Worm (Caenorhabditis elegans) whole organism, late embryonic: ENCODE data around the gene K02D10.4.

Experiments used
- C08G9.2 ChIP-seq: sonication (generic microtip); optimal IDR thresholded peaks from 2 replicates; lab custom pipeline; 2016; ENCODE audit warnings: mild to moderate bottlenecking, missing genetic modification characterization, moderate library complexity, missing compliant biosample characterization
- C38D4.7 ChIP-seq: fragments of 200-800 bp; sonication (Bioruptor generic); optimal IDR thresholded peaks from 2 replicates; lab custom pipeline; 2018; ENCODE audit warnings: mild to moderate bottlenecking, missing genetic modification characterization, moderate library complexity, missing compliant biosample characterization
- K02D7.2 ChIP-seq: sonication (generic microtip); optimal IDR thresholded peaks from 2 replicates; lab custom pipeline; 2017; ENCODE audit warnings: mild to moderate bottlenecking, missing genetic modification characterization, missing compliant biosample characterization
- K09A11.1 ChIP-seq: sonication (generic microtip); optimal IDR thresholded peaks from 2 replicates; lab custom pipeline; 2017; ENCODE audit warnings: antibody characterized with exemption, mild to moderate bottlenecking, missing genetic modification characterization, missing compliant biosample characterization; ENCODE audit not compliant: insufficient read depth
- Y22D7AL.16 ChIP-seq: sonication (generic microtip); optimal IDR thresholded peaks from 2 replicates; lab custom pipeline; 2016; ENCODE audit warnings: missing genetic modification characterization, missing compliant biosample characterization
- ahr-1 ChIP-seq: sonication (generic microtip); optimal IDR thresholded peaks from 2 replicates; lab custom pipeline; 2016; ENCODE audit warnings: missing genetic modification characterization, missing compliant biosample characterization
- ama-1 ChIP-seq: fragments of 150-350 bp; optimal IDR thresholded peaks from 2 replicates; lab custom pipeline; 2014
- ceh-14 ChIP-seq: sonication (generic microtip); optimal IDR thresholded peaks from 2 replicates; lab custom pipeline; 2016; ENCODE audit warnings: missing genotype, missing genetic modification characterization, missing compliant biosample characterization
- ceh-18 ChIP-seq: sonication (generic microtip); optimal IDR thresholded peaks from 2 replicates; lab custom pipeline; 2016; ENCODE audit warnings: missing genetic modification characterization, missing compliant biosample characterization
- ceh-19 ChIP-seq: fragments of 200-800 bp; sonication (Bioruptor generic); optimal IDR thresholded peaks from 2 replicates; lab custom pipeline; 2018; ENCODE audit warnings: mild to moderate bottlenecking, missing genetic modification characterization, missing compliant biosample characterization
- ceh-2 ChIP-seq: sonication (generic microtip); optimal IDR thresholded peaks from 2 replicates; lab custom pipeline; 2016; ENCODE audit warnings: missing genotype, missing genetic modification characterization, missing compliant biosample characterization
- ceh-34 ChIP-seq: sonication (generic microtip); optimal IDR thresholded peaks from 2 replicates; lab custom pipeline; 2016; ENCODE audit warnings: mild to moderate bottlenecking, missing genetic modification characterization, missing compliant biosample characterization
- ceh-48 ChIP-seq: sonication (generic microtip); optimal IDR thresholded peaks from 2 replicates; lab custom pipeline; 2016; ENCODE audit warnings: missing genetic modification characterization, inconsistent platforms, missing compliant biosample characterization
- ceh-9 ChIP-seq: sonication (generic microtip); optimal IDR thresholded peaks from 2 replicates; lab custom pipeline; 2016; ENCODE audit warnings: mild to moderate bottlenecking, missing genetic modification characterization, inconsistent platforms, missing compliant biosample characterization
- che-1 ChIP-seq: sonication (generic microtip); optimal IDR thresholded peaks from 2 replicates; lab custom pipeline; 2016; ENCODE audit warnings: mild to moderate bottlenecking, missing genetic modification characterization, missing compliant biosample characterization
- dmd-4 ChIP-seq: sonication (generic microtip); optimal IDR thresholded peaks from 2 replicates; lab custom pipeline; 2016; ENCODE audit warnings: borderline replicate concordance, missing genetic modification characterization, missing compliant biosample characterization
- elt-2 ChIP-seq: sonication (generic microtip); optimal IDR thresholded peaks from 2 replicates; lab custom pipeline; 2016; ENCODE audit warnings: missing genetic modification reagents, missing genetic modification characterization, missing compliant biosample characterization
- ets-4 ChIP-seq: sonication (generic microtip); optimal IDR thresholded peaks from 2 replicates; lab custom pipeline; 2016; ENCODE audit warnings: missing genetic modification characterization, missing compliant biosample characterization
- fkh-10 ChIP-seq: fragments of 150-350 bp; optimal IDR thresholded peaks from 2 replicates; lab custom pipeline; 2014; ENCODE audit warnings: missing biosample characterization, missing genetic modification reagents, missing genetic modification characterization
- fkh-6 ChIP-seq: sonication (generic microtip); optimal IDR thresholded peaks from 2 replicates; lab custom pipeline; 2016; ENCODE audit warnings: missing genetic modification characterization, missing compliant biosample characterization
- gmeb-2 ChIP-seq: sonication (generic microtip); optimal IDR thresholded peaks from 2 replicates; lab custom pipeline; 2016; ENCODE audit warnings: missing genetic modification characterization, inconsistent platforms, missing compliant biosample characterization
- hlh-13 ChIP-seq: fragments of 200-800 bp; sonication (Bioruptor generic); optimal IDR thresholded peaks from 2 replicates; lab custom pipeline; 2018; ENCODE audit warnings: mild to moderate bottlenecking, missing genetic modification characterization, missing compliant biosample characterization
- hlh-15 ChIP-seq: sonication (generic microtip); optimal IDR thresholded peaks from 2 replicates; lab custom pipeline; 2016; ENCODE audit warnings: missing genetic modification characterization, missing compliant biosample characterization
- hlh-30 ChIP-seq: sonication (generic microtip); optimal IDR thresholded peaks from 2 replicates; lab custom pipeline; 2017; ENCODE audit warnings: antibody characterized with exemption, missing genetic modification characterization, missing compliant biosample characterization; ENCODE audit not compliant: insufficient read depth
- hlh-8 ChIP-seq: sonication (generic microtip); optimal IDR thresholded peaks from 2 replicates; lab custom pipeline; 2016; ENCODE audit warnings: missing genotype, missing genetic modification characterization, missing compliant biosample characterization
- lim-6 ChIP-seq: sonication (generic microtip); optimal IDR thresholded peaks from 2 replicates; lab custom pipeline; 2016; ENCODE audit warnings: missing genetic modification characterization, missing compliant biosample characterization
- madf-2 ChIP-seq: sonication (generic microtip); optimal IDR thresholded peaks from 2 replicates; lab custom pipeline; 2017; ENCODE audit warnings: missing genetic modification characterization, missing compliant biosample characterization
- mec-3 ChIP-seq: sonication (generic microtip); optimal IDR thresholded peaks from 2 replicates; lab custom pipeline; 2016; ENCODE audit warnings: borderline replicate concordance, missing genetic modification characterization, missing compliant biosample characterization
- nfya-1 ChIP-seq: sonication (generic microtip); optimal IDR thresholded peaks from 2 replicates; lab custom pipeline; 2017; ENCODE audit warnings: missing genetic modification characterization, mild to moderate bottlenecking, missing compliant biosample characterization, antibody characterized with exemption, moderate library complexity
- nhr-11 ChIP-seq: fragments of 150-350 bp; optimal IDR thresholded peaks from 2 replicates; lab custom pipeline; 2014; ENCODE audit warnings: missing biosample characterization, missing genetic modification characterization
- nhr-232 ChIP-seq: sonication (generic microtip); optimal IDR thresholded peaks from 2 replicates; lab custom pipeline; 2016; ENCODE audit warnings: missing genetic modification characterization, missing compliant biosample characterization
- npax-4 ChIP-seq: sonication (generic microtip); optimal IDR thresholded peaks from 2 replicates; lab custom pipeline; 2016; ENCODE audit warnings: missing genetic modification characterization, missing compliant biosample characterization
- pag-3 ChIP-seq: sonication (generic microtip); optimal IDR thresholded peaks from 2 replicates; lab custom pipeline; 2016; ENCODE audit warnings: missing compliant biosample characterization, missing genetic modification characterization, borderline replicate concordance
- pat-9 ChIP-seq: fragments of 200-800 bp; sonication (Bioruptor generic); optimal IDR thresholded peaks from 2 replicates; lab custom pipeline; 2018; ENCODE audit warnings: mild to moderate bottlenecking, missing genetic modification characterization, moderate library complexity, missing compliant biosample characterization
- pax-1 ChIP-seq: fragments of 150-350 bp; optimal IDR thresholded peaks from 2 replicates; lab custom pipeline; 2014; ENCODE audit warnings: missing biosample characterization, missing genetic modification characterization
- pha-2 ChIP-seq: sonication (generic microtip); optimal IDR thresholded peaks from 2 replicates; lab custom pipeline; 2017; ENCODE audit warnings: mild to moderate bottlenecking, missing genetic modification characterization, missing compliant biosample characterization
- pha-4 ChIP-seq: fragments of 150-350 bp; optimal IDR thresholded peaks from 2 replicates; lab custom pipeline; 2018; ENCODE audit warnings: missing biosample characterization, missing genetic modification reagents, missing genetic modification characterization
- pros-1 ChIP-seq: fragments of 150-350 bp; optimal IDR thresholded peaks from 2 replicates; lab custom pipeline; 2014; ENCODE audit warnings: missing biosample characterization, missing genetic modification reagents, missing genetic modification characterization
- rnt-1 ChIP-seq: sonication (generic microtip); optimal IDR thresholded peaks from 2 replicates; lab custom pipeline; 2016; ENCODE audit warnings: missing genetic modification characterization, missing compliant biosample characterization
- sdc-2 ChIP-seq: sonication (generic microtip); optimal IDR thresholded peaks from 2 replicates; lab custom pipeline; 2016; ENCODE audit warnings: missing genotype, missing genetic modification characterization, missing compliant biosample characterization
- syd-9 ChIP-seq: sonication (generic microtip); optimal IDR thresholded peaks from 2 replicates; lab custom pipeline; 2016; ENCODE audit warnings: mild to moderate bottlenecking, missing genetic modification characterization, moderate library complexity, missing compliant biosample characterization
- tbx-2 ChIP-seq: sonication (generic microtip); optimal IDR thresholded peaks from 2 replicates; lab custom pipeline; 2016; ENCODE audit warnings: missing genetic modification characterization, missing compliant biosample characterization
- tbx-7 ChIP-seq: sonication (generic microtip); optimal IDR thresholded peaks from 2 replicates; lab custom pipeline; 2016; ENCODE audit warnings: missing genotype, missing genetic modification characterization, missing compliant biosample characterization
- ttx-3 ChIP-seq: sonication (generic microtip); optimal IDR thresholded peaks from 2 replicates; lab custom pipeline; 2016; ENCODE audit warnings: missing genetic modification reagents, missing genetic modification characterization, missing compliant biosample characterization
- unc-3 ChIP-seq, 2 experiments: fragments of 200-800 bp in 1 of 2; sonication (Bioruptor generic) in 1 of 2; sonication (generic microtip) in 1 of 2; conservative IDR thresholded peaks in 1 of 2; optimal IDR thresholded peaks in 1 of 2; 2 replicates each; pipeline versions ENCODE4 v1.3.6 to Lab custom; 2016 to 2022; ENCODE audit warnings: missing compliant biosample characterization in 2 of 2, missing genetic modification characterization in 2 of 2, missing genetic modification reagents in 1 of 2
- unc-42 ChIP-seq: sonication (generic microtip); optimal IDR thresholded peaks from 2 replicates; lab custom pipeline; 2016; ENCODE audit warnings: missing genotype, missing genetic modification characterization, missing compliant biosample characterization
- unc-55 ChIP-seq: sonication (generic microtip); optimal IDR thresholded peaks from 2 replicates; lab custom pipeline; 2017; ENCODE audit warnings: missing biosample characterization, missing genetic modification reagents, missing genetic modification characterization
- unc-86 ChIP-seq: sonication (generic microtip); optimal IDR thresholded peaks from 2 replicates; lab custom pipeline; 2016; ENCODE audit warnings: missing genetic modification characterization, missing compliant biosample characterization
- ztf-16 ChIP-seq: sonication (generic microtip); optimal IDR thresholded peaks from 2 replicates; lab custom pipeline; 2017; ENCODE audit warnings: missing genetic modification characterization, missing compliant biosample characterization

Gene K02D10.4

ce11 chrIII:8769253-8769652, 10.6 kb downstream of the K02D10.4 start, which contains the start of gene K02D10.1:
Gene K02D10.1, plus strand, starts transcription at chrIII:8769536.
- TF ChIP-seq ets-4 (no peak), hlh-13 (GFP tag; lab: Kevin White, UChicago) (no peak), dmd-4 (no peak), gmeb-2 (no peak), hlh-15 (tag; lab: Kevin White, UChicago) (no peak), unc-55 (GFP tag; lab: Kevin White, UChicago) (no peak), lim-6 (tag; lab: Kevin White, UChicago) (no peak), ttx-3 (tag; lab: Kevin White, UChicago) (no peak), ztf-16 (tag; lab: Kevin White, UChicago) (no peak), npax-4 (tag; lab: Kevin White, UChicago) (no peak), ceh-14 (no peak), mec-3 (tag; lab: Kevin White, UChicago) (no peak), ama-1 (lab: Kevin White, UChicago) (no peak), ceh-48 (tag; lab: Kevin White, UChicago) (no peak), pha-4 (tag; lab: Kevin White, UChicago) (no peak)

- no peak for TF ChIP-seq sdc-2 (tag; lab: Kevin White, UChicago)
- TF ChIP-seq pha-4 (tag; lab: Kevin White, UChicago), result no peak
- TF ChIP-seq pat-9 (tag; lab: Kevin White, UChicago), result peak; percentile 59
- TF ChIP-seq fkh-10 (GFP tag; lab: Kevin White, UChicago), result peak; percentile 2
- peak; percentile 79 for TF ChIP-seq ztf-16 (tag; lab: Kevin White, UChicago)
- TF ChIP-seq ceh-2 (tag; lab: Kevin White, UChicago), result peak; percentile 75
- peak; percentile 24 for TF ChIP-seq ceh-18
- TF ChIP-seq tbx-7 (tag; lab: Kevin White, UChicago), result peak; percentile 31
- TF ChIP-seq fkh-6, result peak; percentile 70
- TF ChIP-seq rnt-1 (tag; lab: Kevin White, UChicago), result peak; percentile 63
- no peak for TF ChIP-seq unc-55 (GFP tag; lab: Kevin White, UChicago)
- TF ChIP-seq ceh-34, result peak; percentile 81
- TF ChIP-seq pag-3 (tag; lab: Kevin White, UChicago), result no peak
- peak; percentile 67 for TF ChIP-seq npax-4 (tag; lab: Kevin White, UChicago)
- TF ChIP-seq ahr-1 (tag; lab: Kevin White, UChicago), result peak; percentile 85
- TF ChIP-seq mec-3 (tag; lab: Kevin White, UChicago), result no peak
- TF ChIP-seq hlh-8, result peak; percentile 59
- TF ChIP-seq ceh-19, result peak; percentile 77
- TF ChIP-seq elt-2, result peak; percentile 92
- TF ChIP-seq pax-1, result no peak
- TF ChIP-seq nfya-1 (tag; lab: Kevin White, UChicago), result peak; percentile 78
- TF ChIP-seq K02D7.2 (tag; lab: Kevin White, UChicago), result peak; percentile 74
- TF ChIP-seq gmeb-2, result peak; percentile 70
- peak; percentile 74 for TF ChIP-seq pha-2 (tag; lab: Kevin White, UChicago)
- peak; percentile 40; the same call in 1 of the 2 replicates for TF ChIP-seq unc-3 (GFP tag; conservative IDR thresholded peaks at IDR 0.05; lab: Robert Waterston, UW)
- TF ChIP-seq unc-3 (tag; optimal IDR thresholded peaks at IDR 0.05; lab: Kevin White, UChicago), result peak; percentile 56
- peak; percentile 1 for TF ChIP-seq ets-4
- TF ChIP-seq hlh-30 (tag; lab: Kevin White, UChicago), result no peak
- TF ChIP-seq tbx-2 (tag; lab: Kevin White, UChicago), result peak; percentile 72
- peak; percentile 70 for TF ChIP-seq syd-9 (tag; lab: Kevin White, UChicago)
- TF ChIP-seq ceh-9, result no peak
- no peak for TF ChIP-seq pros-1 (tag; lab: Kevin White, UChicago)
- TF ChIP-seq C08G9.2 (tag; lab: Kevin White, UChicago), result peak; percentile 64
- TF ChIP-seq dmd-4, result no peak
- peak; percentile 76 for TF ChIP-seq unc-86 (tag; lab: Kevin White, UChicago)
- TF ChIP-seq Y22D7AL.16, result peak; percentile 52
- TF ChIP-seq nhr-11 (tag; lab: Kevin White, UChicago), result no peak
- TF ChIP-seq madf-2 (tag; lab: Kevin White, UChicago), result peak; percentile 64
- TF ChIP-seq C38D4.7 (GFP tag; lab: Kevin White, UChicago), result peak; percentile 71
- peak; percentile 13 for TF ChIP-seq unc-42
- no peak for TF ChIP-seq ama-1 (lab: Kevin White, UChicago)
- TF ChIP-seq K09A11.1 (tag; lab: Kevin White, UChicago), result peak; percentile 77
- peak; percentile 53 for TF ChIP-seq nhr-232 (tag; lab: Kevin White, UChicago)
- TF ChIP-seq che-1 (tag; lab: Kevin White, UChicago), result peak; percentile 78
Observed at ce11 chrIII:8767889-8768361, 11.9 kb downstream of the K02D10.4 start, which contains the start of gene mtss-1. Gene mtss-1, plus strand, starts transcription at chrIII:8768311.
